Worm (Caenorhabditis elegans) whole organism, L4 larva: Measurements from ENCODE around the gene dhs-30.

Experiments used
- R02D3.7 ChIP-seq: fragments of 150-350 bp; sonication (generic microtip); optimal IDR thresholded peaks from 3 replicates; lab custom pipeline; 2014; ENCODE audit warnings: missing biosample characterization, missing genetic modification characterization
- lir-3 ChIP-seq: sonication (generic microtip); optimal IDR thresholded peaks from 2 replicates; lab custom pipeline; 2016; ENCODE audit warnings: mild to moderate bottlenecking, missing genetic modification characterization, missing compliant biosample characterization

DNA sequence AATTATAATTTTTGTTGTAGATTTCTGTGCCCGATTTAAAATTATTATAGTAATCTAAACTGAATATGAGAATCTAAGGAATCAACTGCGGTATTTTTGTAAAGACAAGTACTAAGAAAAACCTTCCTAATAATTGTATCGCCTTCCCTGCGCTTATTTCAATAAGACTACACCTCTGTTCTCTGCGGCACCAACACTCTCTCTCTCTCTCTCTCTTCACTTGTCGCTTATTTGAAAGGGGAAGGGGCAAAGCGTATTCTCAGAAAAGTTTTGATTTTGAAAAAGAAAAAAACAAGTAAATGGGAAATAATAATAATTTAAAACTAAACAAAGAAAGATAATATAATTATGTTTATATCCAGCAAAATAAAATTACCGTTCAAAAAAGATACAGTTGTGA lies 54.4 kb downstream of the dhs-30 start:
- no peak for TF ChIP-seq lir-3
- TF ChIP-seq R02D3.7: no peak
